Worm (Caenorhabditis elegans) whole organism, L3 larva: ENCODE data around the gene Y110A2AL.3.

Experiments
- elt-3 ChIP-seq, 3 experiments: fragments of 150-350 bp in 1 of 3; sonication (generic microtip) in 2 of 3; optimal IDR thresholded peaks; 2 replicates in 2 of 3; 4 replicates in 1 of 3; lab custom pipeline; 2014 to 2017; ENCODE audit warnings: missing biosample characterization in 3 of 3, missing genetic modification characterization in 3 of 3
- eor-1 ChIP-seq, 2 experiments: fragments of 150-350 bp; optimal IDR thresholded peaks; 2 replicates each; lab custom pipeline; 2014 to 2018; ENCODE audit warnings: missing biosample characterization in 2 of 2, missing genetic modification characterization in 2 of 2
- fos-1 ChIP-seq: fragments of 150-350 bp; optimal IDR thresholded peaks from 2 replicates; lab custom pipeline; 2014; ENCODE audit warnings: missing biosample characterization, missing genetic modification characterization
- nhr-12 ChIP-seq: fragments of 150-350 bp; optimal IDR thresholded peaks from 2 replicates; lab custom pipeline; 2014; ENCODE audit warnings: missing biosample characterization, missing genetic modification characterization
- nhr-25 ChIP-seq: sonication (generic microtip); optimal IDR thresholded peaks from 2 replicates; lab custom pipeline; 2017; ENCODE audit warnings: missing biosample characterization, missing genetic modification characterization
- nhr-77 ChIP-seq: fragments of 150-350 bp; optimal IDR thresholded peaks from 2 replicates; lab custom pipeline; 2014; ENCODE audit warnings: missing biosample characterization, missing genetic modification characterization
- pha-4 ChIP-seq: fragments of 150-350 bp; optimal IDR thresholded peaks from 2 replicates; lab custom pipeline; 2014; ENCODE audit warnings: missing biosample characterization, missing genetic modification reagents, missing genetic modification characterization
- skn-1 ChIP-seq: fragments of 150-350 bp; optimal IDR thresholded peaks from 2 replicates; lab custom pipeline; 2014; ENCODE audit warnings: missing biosample characterization, missing genetic modification characterization
- ztf-11 ChIP-seq: fragments of 150-350 bp; optimal IDR thresholded peaks from 2 replicates; lab custom pipeline; 2014; ENCODE audit warnings: missing biosample characterization, missing genetic modification characterization

DNA sequence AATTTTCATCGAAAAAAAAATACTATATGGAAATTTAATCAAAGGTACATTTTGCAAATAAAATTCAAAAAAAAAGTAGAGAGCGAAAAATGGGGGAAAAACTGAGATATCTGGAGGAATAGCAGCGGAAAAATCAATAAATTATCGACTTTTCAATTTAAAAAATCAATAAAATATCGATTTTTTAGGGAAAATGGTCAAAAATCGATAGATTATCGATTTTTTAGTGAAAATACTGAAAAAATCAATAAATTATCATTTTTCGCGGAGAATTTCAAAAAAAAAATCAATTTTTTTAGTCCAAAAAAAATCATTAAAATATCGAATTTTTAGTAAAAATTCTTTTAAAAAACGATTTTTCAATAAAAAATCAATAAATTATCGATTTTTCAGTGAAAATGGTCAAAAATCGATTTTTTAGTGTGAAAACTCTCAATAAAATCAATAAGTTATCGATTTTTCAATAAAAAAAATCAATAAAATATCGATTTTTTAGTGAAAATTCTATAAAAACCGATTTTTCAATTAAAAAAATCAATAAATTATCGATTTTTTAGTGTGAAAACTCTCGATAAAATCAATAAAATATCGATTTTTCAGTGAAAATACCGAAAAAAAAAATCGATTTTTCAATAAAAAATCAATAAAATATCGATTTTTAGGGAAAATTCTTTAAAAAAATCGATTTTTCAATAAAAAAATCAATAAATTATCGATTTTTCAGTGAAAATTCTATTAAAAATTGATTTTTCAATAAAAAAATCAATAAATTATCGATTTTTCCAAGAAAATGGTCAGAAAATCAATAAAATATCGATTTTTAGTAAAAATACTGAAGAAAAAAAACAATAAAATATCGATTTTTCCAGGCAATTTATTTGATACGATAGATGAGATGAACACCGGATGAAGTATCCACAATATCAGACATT is 18.9 kb downstream of the Y110A2AL.3 start:
- no peak for TF ChIP-seq nhr-12
- no peak for TF ChIP-seq pha-4
- TF ChIP-seq nhr-77 (tag; lab: Kevin White, UChicago): no peak
- no peak for TF ChIP-seq fos-1
- no peak for TF ChIP-seq nhr-25
- no peak for TF ChIP-seq eor-1 (tag; optimal IDR thresholded peaks at IDR 0.05; lab: Kevin White, UChicago)
- TF ChIP-seq ztf-11 (tag; lab: Kevin White, UChicago): no peak
- no peak for TF ChIP-seq elt-3 (tag; optimal IDR thresholded peaks at IDR 0.05; lab: Kevin White, UChicago)
- TF ChIP-seq skn-1: no peak
